Worm (Caenorhabditis elegans) whole organism, L4 larva: ENCODE data around the gene C33G8.2.

Experiments used
- R02D3.7 ChIP-seq: fragments of 150-350 bp; sonication (generic microtip); optimal IDR thresholded peaks from 3 replicates; lab custom pipeline; 2014; ENCODE audit warnings: missing biosample characterization, missing genetic modification characterization
- aha-1 ChIP-seq: fragments of 150-350 bp; peaks from one replicate; lab custom pipeline; 2014; ENCODE audit warnings: missing biosample characterization, missing genetic modification characterization
- ceh-62 ChIP-seq: sonication (generic microtip); optimal IDR thresholded peaks from 2 replicates; lab custom pipeline; 2017; ENCODE audit warnings: missing biosample characterization, missing genetic modification characterization
- ces-1 ChIP-seq: fragments of 150-350 bp; sonication (generic microtip); optimal IDR thresholded peaks from 4 replicates; lab custom pipeline; 2014; ENCODE audit warnings: missing biosample characterization, missing genetic modification reagents, missing genetic modification characterization
- egl-43 ChIP-seq: fragments of 200-800 bp; sonication (Bioruptor generic); IDR thresholded peaks from 2 replicates; pipeline ENCODE4 v1.3.6; 2022; ENCODE audit warnings: missing genetic modification reagents, missing genetic modification characterization, missing compliant biosample characterization
- hmg-1.1 ChIP-seq: fragments of 200-800 bp; sonication (Bioruptor generic); IDR thresholded peaks from 2 replicates; pipeline ENCODE4 v1.3.6; 2022; ENCODE audit warnings: missing genetic modification reagents, missing genetic modification characterization, missing compliant biosample characterization
- nhr-237 ChIP-seq: sonication (generic microtip); optimal IDR thresholded peaks from 2 replicates; lab custom pipeline; 2017; ENCODE audit warnings: missing biosample characterization, missing genetic modification characterization
- pha-4 ChIP-seq, 2 experiments: fragments of 150-350 bp in 1 of 2; fragments of 200-800 bp in 1 of 2; sonication (Bioruptor generic) in 1 of 2; IDR thresholded peaks in 1 of 2; optimal IDR thresholded peaks in 1 of 2; 2 replicates each; pipeline versions ENCODE4 v1.3.6 to Lab custom; 2014 to 2022; ENCODE audit warnings: missing genetic modification characterization in 2 of 2, missing genetic modification reagents in 2 of 2, missing biosample characterization in 1 of 2, missing compliant biosample characterization in 1 of 2
- ztf-11 ChIP-seq: fragments of 150-350 bp; optimal IDR thresholded peaks from 2 replicates; lab custom pipeline; 2014; ENCODE audit warnings: missing biosample characterization, missing genetic modification characterization

- peak; percentile 7 for TF ChIP-seq aha-1 (tag; lab: Kevin White, UChicago)
- TF ChIP-seq R02D3.7 (tag; lab: Kevin White, UChicago): no peak
- no peak for TF ChIP-seq pha-4 (GFP tag; IDR thresholded peaks at IDR 0.05; lab: Robert Waterston, UW)
- no peak for TF ChIP-seq pha-4 (tag; optimal IDR thresholded peaks at IDR 0.05; lab: Kevin White, UChicago)
- TF ChIP-seq hmg-1.1 (GFP tag; lab: Robert Waterston, UW): no peak
- no peak for TF ChIP-seq egl-43 (GFP tag; lab: Robert Waterston, UW)
- TF ChIP-seq ztf-11 (tag; lab: Kevin White, UChicago): no peak
- TF ChIP-seq ces-1 (GFP tag; lab: Kevin White, UChicago): no peak
- no peak for TF ChIP-seq ceh-62 (tag; lab: Kevin White, UChicago)
- no peak for TF ChIP-seq nhr-237 (tag; lab: Kevin White, UChicago)
Observed at ce11 chrV:7036475-7036874, 26.9 kb downstream of the C33G8.2 start, which contains the start of gene twk-11.
